Worm (Caenorhabditis elegans) whole organism, L4/young adult: ENCODE results near the gene F53B7.4.

Experiments used
- dao-5 ChIP-seq: sonication (generic microtip); optimal IDR thresholded peaks from 2 replicates; lab custom pipeline; 2016; ENCODE audit warnings: missing genotype, missing genetic modification characterization, moderate library complexity, missing compliant biosample characterization
- him-1 ChIP-seq: sonication (generic microtip); optimal IDR thresholded peaks from 2 replicates; lab custom pipeline; 2016; ENCODE audit warnings: missing genotype, missing genetic modification reagents, missing genetic modification characterization, missing compliant biosample characterization

DNA sequence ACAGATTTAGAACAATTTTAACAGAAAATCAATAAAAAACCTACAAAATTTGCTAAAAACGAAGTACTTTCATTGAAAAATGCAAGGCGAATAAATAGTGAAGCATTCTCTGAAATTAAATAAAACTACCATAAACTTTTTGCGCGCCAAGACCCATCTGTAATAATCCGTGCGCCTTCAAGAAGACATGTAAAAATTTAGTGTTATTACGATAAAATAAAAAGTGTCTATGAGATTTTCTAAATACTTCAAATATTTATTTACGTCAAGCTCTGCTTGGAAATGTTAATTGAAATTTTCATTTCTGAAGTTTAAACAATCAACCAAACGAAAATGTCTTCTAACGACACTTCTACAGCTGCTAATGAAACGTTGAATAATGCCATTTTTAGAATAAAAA is 37.7 kb upstream of the F53B7.4 start, which contains the start of gene C45B11.9:
- TF ChIP-seq dao-5 (tag; lab: Kevin White, UChicago): no peak
- TF ChIP-seq him-1: no peak
